Fruit fly (Drosophila melanogaster): Measurements from ENCODE around the gene CG14322.

CG14322 gene

dm6 chr3R:17718051-17718693 lies 70.7 kb downstream of the CG14322 start, which contains the start of gene osa:
Gene osa (minus strand): TSS chr3R:17718350.
- TF ChIP-seq brk (GFP tag; optimal IDR thresholded peaks at IDR 0.05) (peak; percentile 65), CrebA (GFP tag; optimal IDR thresholded peaks at IDR 0.05; ENCODE audit: borderline replicate concordance) (no peak), tai (GFP tag; optimal IDR thresholded peaks at IDR 0.05) (peak; percentile 62), Hr83 (GFP tag; optimal IDR thresholded peaks at IDR 0.05; ENCODE audit: poor library complexity, severe bottlenecking) (peak; percentile 25), h (GFP tag; optimal IDR thresholded peaks at IDR 0.05) (peak; percentile 41), CG9705 (GFP tag; optimal IDR thresholded peaks at IDR 0.05) (peak; percentile 12), pan (optimal IDR thresholded peaks at IDR 0.05) (no peak), CG32264 (GFP tag; optimal IDR thresholded peaks at IDR 0.05) (peak; percentile 1), Jra (GFP tag; optimal IDR thresholded peaks at IDR 0.05) (peak; percentile 14), Sp1 (GFP tag; optimal IDR thresholded peaks at IDR 0.05) (peak; percentile 12), jim (GFP tag; optimal IDR thresholded peaks at IDR 0.05) (no peak), sage (GFP tag; optimal IDR thresholded peaks at IDR 0.05) (peak; percentile 24), Myc (optimal IDR thresholded peaks at IDR 0.05) (peak; percentile 19)

dm6 chr3R:17718760-17719625 lies 71.5 kb downstream of the CG14322 start, which contains the start of gene Pxt:
Gene Pxt (plus strand): TSS chr3R:17719454.
- TF ChIP-seq HLH106 (tag; optimal IDR thresholded peaks at IDR 0.05) (no peak), br (GFP tag; optimal IDR thresholded peaks at IDR 0.05) (no peak), Jra (GFP tag; optimal IDR thresholded peaks at IDR 0.05) (no peak), N (GFP tag; optimal IDR thresholded peaks at IDR 0.05) (no peak), foxo (GFP tag; optimal IDR thresholded peaks at IDR 0.05) (no peak), Dfd (GFP tag; optimal IDR thresholded peaks at IDR 0.05) (no peak), dsf (GFP tag; optimal IDR thresholded peaks at IDR 0.05; ENCODE audit: borderline replicate concordance) (no peak), CG9705 (GFP tag; optimal IDR thresholded peaks at IDR 0.05) (no peak), CG32264 (GFP tag; optimal IDR thresholded peaks at IDR 0.05) (no peak)
